Worm (Caenorhabditis elegans): ENCODE data around the gene F27E5.9.
A peak's percentile ranks its signal among the peaks of the same experiment; 100 is the strongest.

The F27E5.9 gene

ce11 chrII:10168905-10169782, 34.4 kb downstream of the F27E5.9 start, which contains the start of gene daf-19 (continued):
- TF ChIP-seq unc-62 (GFP tag; optimal IDR thresholded peaks at IDR 0.05 in 1 of 2) (peak in 1 of 2 experiments; percentile 7), unc-62 (tag; optimal IDR thresholded peaks at IDR 0.05) (no peak), F37D6.2 (tag; optimal IDR thresholded peaks at IDR 0.05) (peak; percentile 50), lin-38 (GFP tag; IDR thresholded peaks at IDR 0.05) (peak; percentile 59), mdl-1 (tag; optimal IDR thresholded peaks at IDR 0.05) (peak in 1 of 2 experiments; percentile 40), daf-16 (GFP tag; optimal IDR thresholded peaks at IDR 0.05) (no peak), daf-16 (tag; optimal IDR thresholded peaks at IDR 0.05) (peak; percentile 43), nhr-111 (GFP tag; optimal IDR thresholded peaks at IDR 0.05) (no peak), skn-1 (tag; optimal IDR thresholded peaks at IDR 0.05) (no peak), nhr-28 (tag; optimal IDR thresholded peaks at IDR 0.05) (peak; percentile 56), cey-2 (tag; optimal IDR thresholded peaks at IDR 0.05; ENCODE audit: borderline replicate concordance, insufficient read depth) (peak; percentile 68), mes-2 (tag; optimal IDR thresholded peaks at IDR 0.05; ENCODE audit: poor library complexity, severe bottlenecking) (peak; percentile 65), aha-1 (tag) (peak; percentile 91), dmd-6 (GFP tag; IDR thresholded peaks at IDR 0.05) (peak; percentile 42), lsy-2 (tag; optimal IDR thresholded peaks at IDR 0.05) (peak; percentile 16 to 74), nhr-25 (tag; optimal IDR thresholded peaks at IDR 0.05; ENCODE audit: borderline replicate concordance, insufficient read depth) (no peak), lin-13 (GFP tag; optimal IDR thresholded peaks at IDR 0.05) (peak; percentile 14), nhr-77 (tag; optimal IDR thresholded peaks at IDR 0.05) (peak; percentile 48)

DNA sequence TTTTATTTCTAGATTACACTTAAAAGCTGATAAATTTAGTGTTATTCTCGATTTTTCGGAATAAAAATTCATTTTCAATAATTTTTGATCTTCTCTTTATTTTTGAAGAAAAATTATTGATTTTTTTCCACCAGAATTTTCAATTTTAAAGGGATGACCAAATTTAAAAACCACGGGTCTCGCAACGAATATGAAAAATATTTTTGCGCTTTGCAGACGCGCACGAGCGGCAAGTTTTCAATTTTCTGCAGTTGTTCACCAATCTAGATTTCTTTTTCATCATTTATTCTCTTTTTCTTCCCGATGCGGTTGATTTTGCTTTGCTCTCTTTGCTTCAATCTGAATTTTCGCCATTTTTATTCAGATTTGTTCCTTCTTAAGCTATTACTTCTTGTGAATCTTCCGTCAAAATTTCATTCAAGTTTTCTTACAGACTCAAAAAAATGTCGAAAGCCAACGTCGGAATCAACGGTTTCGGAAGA, 36.1 kb downstream of the F27E5.9 start, which contains the start of gene gpd-4:
TSS of gene gpd-4 (plus strand) at position 432 of the 482 bp plus-strand sequence.
- TF ChIP-seq unc-130 (GFP tag; optimal IDR thresholded peaks at IDR 0.05) (peak; percentile 15), ztf-11 (tag; optimal IDR thresholded peaks at IDR 0.05) (no peak)

ce11 chrII:10172436-10172973, 37.8 kb downstream of the F27E5.9 start, which contains the start of gene wbp-11:
Gene wbp-11 (plus strand): TSS chrII:10172923.
- TF ChIP-seq lsy-2 (tag; optimal IDR thresholded peaks at IDR 0.05): peak in 1 of 2 experiments; percentile 24
- no peak for TF ChIP-seq ZK546.5 (tag; optimal IDR thresholded peaks at IDR 0.05)
- TF ChIP-seq lin-38 (GFP tag; IDR thresholded peaks at IDR 0.05): peak; percentile 65
- peak; percentile 52 for TF ChIP-seq mes-2 (tag; optimal IDR thresholded peaks at IDR 0.05; ENCODE audit: poor library complexity, severe bottlenecking)
- TF ChIP-seq zip-11 (GFP tag; IDR thresholded peaks at IDR 0.05): no peak
- peak; percentile 26 for TF ChIP-seq nhr-11 (tag; optimal IDR thresholded peaks at IDR 0.05)
- no peak for TF ChIP-seq nhr-48 (tag; optimal IDR thresholded peaks at IDR 0.05)
- TF ChIP-seq ztf-7 (tag; optimal IDR thresholded peaks at IDR 0.05): no peak
- no peak for TF ChIP-seq lin-29 (GFP tag; IDR thresholded peaks at IDR 0.05)
- TF ChIP-seq ztf-11 (tag; optimal IDR thresholded peaks at IDR 0.05): no peak
- TF ChIP-seq zag-1 (tag; optimal IDR thresholded peaks at IDR 0.05): no peak
- no peak for TF ChIP-seq madf-5 (GFP tag; IDR thresholded peaks at IDR 0.05)
- no peak for TF ChIP-seq vab-7 (GFP tag; IDR thresholded peaks at IDR 0.05)
- no peak for TF ChIP-seq ceh-82 (tag; optimal IDR thresholded peaks at IDR 0.05)
- no peak for TF ChIP-seq ama-1 (optimal IDR thresholded peaks at IDR 0.05)
- no peak for TF ChIP-seq T26A8.4 (GFP tag; IDR thresholded peaks at IDR 0.05)
- TF ChIP-seq dve-1 (tag; optimal IDR thresholded peaks at IDR 0.05; ENCODE audit: insufficient read depth): peak; percentile 5
- no peak for TF ChIP-seq ctbp-1 (GFP tag; IDR thresholded peaks at IDR 0.05)
- no peak for TF ChIP-seq dmd-9 (GFP tag; IDR thresholded peaks at IDR 0.05)
- no peak for TF ChIP-seq gei-8 (GFP tag; optimal IDR thresholded peaks at IDR 0.05)
- TF ChIP-seq nhr-111 (GFP tag; optimal IDR thresholded peaks at IDR 0.05): no peak
- TF ChIP-seq nhr-10 (tag; optimal IDR thresholded peaks at IDR 0.05): no peak
- TF ChIP-seq snpc-4 (tag; optimal IDR thresholded peaks at IDR 0.05): no peak
